Worm (Caenorhabditis elegans) whole organism, midembryonic: Measurements from ENCODE around the gene lipl-6.

Experiments
- cog-1 ChIP-seq: sonication (generic microtip); optimal IDR thresholded peaks from 2 replicates; lab custom pipeline; 2016; ENCODE audit warnings: missing genetic modification characterization, missing compliant biosample characterization
- klf-2 ChIP-seq: fragments of 200-800 bp; sonication (Bioruptor generic); conservative IDR thresholded peaks from 2 replicates; pipeline ENCODE4 v1.3.6; 2022; ENCODE audit warnings: missing genetic modification reagents, missing genetic modification characterization, missing compliant biosample characterization
- med-1 ChIP-seq: sonication (generic microtip); optimal IDR thresholded peaks from 2 replicates; lab custom pipeline; 2017; ENCODE audit warnings: missing genetic modification characterization, mild to moderate bottlenecking, missing compliant biosample characterization, antibody characterized with exemption, missing genetic modification reagents; ENCODE audit not compliant: insufficient read depth
- ref-1 ChIP-seq: fragments of 200-800 bp; sonication (Bioruptor generic); conservative IDR thresholded peaks from 2 replicates; pipeline ENCODE4 v1.3.6; 2022; ENCODE audit warnings: missing genetic modification reagents, missing genetic modification characterization, missing compliant biosample characterization
- ztf-23 ChIP-seq: fragments of 200-800 bp; sonication (Bioruptor generic); IDR thresholded peaks from 2 replicates; pipeline ENCODE4 v1.3.6; 2022; ENCODE audit warnings: missing genetic modification reagents, missing genetic modification characterization, missing compliant biosample characterization

DNA sequence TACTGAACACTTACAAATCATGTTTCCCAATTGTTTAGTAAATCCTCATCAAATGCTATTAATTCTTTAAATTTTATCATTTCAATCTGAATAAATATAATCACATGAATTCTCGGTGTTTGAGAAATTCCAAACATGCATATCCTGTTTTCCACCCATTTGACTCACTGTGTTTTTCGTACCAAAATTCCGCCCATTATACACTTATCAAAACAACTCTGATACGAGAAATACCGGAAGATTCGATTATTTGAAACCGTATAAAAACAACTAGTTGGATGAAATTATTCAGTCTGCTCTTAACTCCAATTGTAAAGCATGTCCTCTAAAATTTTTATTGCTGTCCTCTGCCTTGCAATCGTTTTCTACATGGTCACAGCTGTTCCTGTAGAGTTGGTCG, 14.1 kb upstream of the lipl-6 start, which contains the start of gene Y57E12B.1:
- TF ChIP-seq ztf-23 (GFP tag; lab: Robert Waterston, UW) (no peak), klf-2 (GFP tag; lab: Robert Waterston, UW) (no peak), cog-1 (tag; lab: Kevin White, UChicago) (no peak), ref-1 (GFP tag; lab: Robert Waterston, UW) (no peak), med-1 (GFP tag; lab: Kevin White, UChicago) (no peak)
